Worm (Caenorhabditis elegans) whole organism, midembryonic: ENCODE results near the gene col-20.
"Not testable (repeated sequence)": the region's sequence is repeated elsewhere in the genome, so short reads cannot be mapped to it uniquely, and the experiment has no call there.

Experiments used
- T22C8.4 ChIP-seq: fragments of 200-800 bp; sonication (Bioruptor generic); IDR thresholded peaks from 2 replicates; pipeline ENCODE4 v1.3.6; 2022; ENCODE audit warnings: missing genetic modification characterization, missing compliant biosample characterization
- cog-1 ChIP-seq: sonication (generic microtip); optimal IDR thresholded peaks from 2 replicates; lab custom pipeline; 2016; ENCODE audit warnings: missing genetic modification characterization, missing compliant biosample characterization
- flt-1 ChIP-seq: fragments of 200-800 bp; sonication (Bioruptor generic); IDR thresholded peaks from 2 replicates; pipeline ENCODE4 v1.3.6; 2022; ENCODE audit warnings: missing genetic modification characterization, missing compliant biosample characterization
- klf-2 ChIP-seq: fragments of 200-800 bp; sonication (Bioruptor generic); conservative IDR thresholded peaks from 2 replicates; pipeline ENCODE4 v1.3.6; 2022; ENCODE audit warnings: missing genetic modification reagents, missing genetic modification characterization, missing compliant biosample characterization
- med-1 ChIP-seq: sonication (generic microtip); optimal IDR thresholded peaks from 2 replicates; lab custom pipeline; 2017; ENCODE audit warnings: missing genetic modification characterization, mild to moderate bottlenecking, missing compliant biosample characterization, antibody characterized with exemption, missing genetic modification reagents; ENCODE audit not compliant: insufficient read depth
- ref-1 ChIP-seq: fragments of 200-800 bp; sonication (Bioruptor generic); conservative IDR thresholded peaks from 2 replicates; pipeline ENCODE4 v1.3.6; 2022; ENCODE audit warnings: missing genetic modification reagents, missing genetic modification characterization, missing compliant biosample characterization
- tab-1 ChIP-seq: fragments of 200-800 bp; sonication (Bioruptor generic); IDR thresholded peaks from 2 replicates; pipeline ENCODE4 v1.3.6; 2022; ENCODE audit warnings: missing genetic modification characterization, missing compliant biosample characterization
- ztf-23 ChIP-seq: fragments of 200-800 bp; sonication (Bioruptor generic); IDR thresholded peaks from 2 replicates; pipeline ENCODE4 v1.3.6; 2022; ENCODE audit warnings: missing genetic modification reagents, missing genetic modification characterization, missing compliant biosample characterization
- ztf-29 ChIP-seq: fragments of 200-800 bp; sonication (Bioruptor generic); IDR thresholded peaks from 2 replicates; pipeline ENCODE4 v1.3.6; 2022; ENCODE audit warnings: missing genetic modification reagents, missing genetic modification characterization, missing compliant biosample characterization

col-20 gene

ce11 chrII:4849885-4850284 lies 20.7 kb downstream of the col-20 start, which contains the start of gene T23B7.3:
Gene T23B7.3, plus strand, starts transcription at chrII:4850185.
- TF ChIP-seq ref-1 (GFP tag; lab: Robert Waterston, UW) = no peak
- no peak for TF ChIP-seq tab-1 (GFP tag; lab: Robert Waterston, UW)
- TF ChIP-seq T22C8.4 (GFP tag; lab: Robert Waterston, UW) = no peak
- no peak for TF ChIP-seq ztf-23 (GFP tag; lab: Robert Waterston, UW)
- TF ChIP-seq cog-1 (tag; lab: Kevin White, UChicago) = no peak
- no peak for TF ChIP-seq klf-2 (GFP tag; lab: Robert Waterston, UW)
- TF ChIP-seq med-1 (GFP tag; lab: Kevin White, UChicago) = no peak
- no peak for TF ChIP-seq flt-1 (GFP tag; lab: Robert Waterston, UW)
- TF ChIP-seq ztf-29 = no peak

ce11 chrII:4842143-4842658 lies 28.4 kb downstream of the col-20 start, which contains the start of the genes T23B7.2 and nspd-4:
Gene T23B7.2, minus strand, starts transcription at chrII:4842243.
Gene nspd-4, plus strand, starts transcription at chrII:4842608.
- not testable (repeated sequence) for TF ChIP-seq klf-2 (GFP tag; lab: Robert Waterston, UW); ztf-29; ref-1 (GFP tag; lab: Robert Waterston, UW)

- no peak for TF ChIP-seq T22C8.4 (GFP tag; lab: Robert Waterston, UW)
Observed at ce11 chrII:4837659-4838058, 32.9 kb downstream of the col-20 start, which contains the start of gene C33F10.12. Gene C33F10.12, minus strand, starts transcription at chrII:4837759.

- TF ChIP-seq ztf-23 (GFP tag; lab: Robert Waterston, UW) (no peak), ref-1 (GFP tag; lab: Robert Waterston, UW) (no peak), med-1 (GFP tag; lab: Kevin White, UChicago) (no peak), flt-1 (GFP tag; lab: Robert Waterston, UW) (no peak), klf-2 (GFP tag; lab: Robert Waterston, UW) (no peak), ztf-29 (no peak)
Observed at ce11 chrII:4834761-4835160, 35.8 kb downstream of the col-20 start, which contains the start of the genes C33F10.11 and C33F10.1. Gene C33F10.11, minus strand, starts transcription at chrII:4834861. Gene C33F10.1, plus strand, starts transcription at chrII:4835023.

ce11 chrII:4827734-4828609 lies 42.6 kb downstream of the col-20 start, which contains the start of the genes fbxb-88 and tbck-1:
Gene fbxb-88, minus strand, starts transcription at chrII:4827884.
Gene tbck-1, plus strand, starts transcription at chrII:4828559.
- no peak for TF ChIP-seq cog-1 (tag; lab: Kevin White, UChicago)
- TF ChIP-seq flt-1 (GFP tag; lab: Robert Waterston, UW) = no peak
- no peak for TF ChIP-seq tab-1 (GFP tag; lab: Robert Waterston, UW)
- TF ChIP-seq T22C8.4 (GFP tag; lab: Robert Waterston, UW) = no peak
- TF ChIP-seq ztf-23 (GFP tag; lab: Robert Waterston, UW) = no peak
- TF ChIP-seq med-1 (GFP tag; lab: Kevin White, UChicago) = no peak
- no peak for TF ChIP-seq ref-1 (GFP tag; lab: Robert Waterston, UW)
- no peak for TF ChIP-seq klf-2 (GFP tag; lab: Robert Waterston, UW)
- TF ChIP-seq ztf-29 = no peak

ce11 chrII:4825133-4825532 lies 45.5 kb downstream of the col-20 start, which contains the start of the genes C33F10.8 and msp-40:
Gene C33F10.8, minus strand, starts transcription at chrII:4825233.
Gene msp-40, plus strand, starts transcription at chrII:4825414.
- TF ChIP-seq T22C8.4 (GFP tag; lab: Robert Waterston, UW); ztf-29; ztf-23 (GFP tag; lab: Robert Waterston, UW): not testable (repeated sequence)

- no peak for TF ChIP-seq ztf-23 (GFP tag; lab: Robert Waterston, UW)
- no peak for TF ChIP-seq cog-1 (tag; lab: Kevin White, UChicago)
- TF ChIP-seq tab-1 (GFP tag; lab: Robert Waterston, UW) = no peak
- TF ChIP-seq ztf-29 = no peak
- no peak for TF ChIP-seq ref-1 (GFP tag; lab: Robert Waterston, UW)
- no peak for TF ChIP-seq klf-2 (GFP tag; lab: Robert Waterston, UW)
- TF ChIP-seq flt-1 (GFP tag; lab: Robert Waterston, UW) = no peak
- TF ChIP-seq T22C8.4 (GFP tag; lab: Robert Waterston, UW) = no peak
- TF ChIP-seq med-1 (GFP tag; lab: Kevin White, UChicago) = no peak
Observed at ce11 chrII:4822610-4823009, 48.0 kb downstream of the col-20 start.

ce11 chrII:4821739-4822138 lies 48.9 kb downstream of the col-20 start, which contains the start of gene lact-5:
Gene lact-5, minus strand, starts transcription at chrII:4821739.
- no peak for TF ChIP-seq ztf-23 (GFP tag; lab: Robert Waterston, UW)
- TF ChIP-seq flt-1 (GFP tag; lab: Robert Waterston, UW) = no peak
- no peak for TF ChIP-seq ztf-29
- no peak for TF ChIP-seq cog-1 (tag; lab: Kevin White, UChicago)
- no peak for TF ChIP-seq ref-1 (GFP tag; lab: Robert Waterston, UW)
- TF ChIP-seq med-1 (GFP tag; lab: Kevin White, UChicago) = no peak
- TF ChIP-seq tab-1 (GFP tag; lab: Robert Waterston, UW) = no peak
- TF ChIP-seq klf-2 (GFP tag; lab: Robert Waterston, UW) = no peak
- no peak for TF ChIP-seq T22C8.4 (GFP tag; lab: Robert Waterston, UW)
